Fruit fly (Drosophila melanogaster) whole organism, embryonic: ENCODE measurements around the gene CG43438.

ENCODE experiments used
- B-H1 ChIP-seq: fragments of 200-800 bp; sonication (Bioruptor generic); IDR thresholded peaks from 3 replicates; pipeline ENCODE4 v1.3.6; 2022; ENCODE audit warnings: missing biosample characterization, missing genetic modification characterization
- CG10462 ChIP-seq: fragments of 200-800 bp; sonication (Bioruptor generic); optimal IDR thresholded peaks from 2 replicates; lab custom pipeline; 2016; ENCODE audit warnings: missing biosample characterization, missing genetic modification characterization
- CG10543 ChIP-seq: fragments of 200-800 bp; sonication (Bioruptor generic); optimal IDR thresholded peaks from 3 replicates; lab custom pipeline; 2017; ENCODE audit warnings: missing biosample characterization, mild to moderate bottlenecking, missing genetic modification characterization, moderate library complexity
- CG10654 ChIP-seq: fragments of 200-800 bp; sonication (Bioruptor generic); optimal IDR thresholded peaks from 2 replicates; lab custom pipeline; 2016; ENCODE audit warnings: missing biosample characterization, missing genetic modification characterization
- CG11093 ChIP-seq: fragments of 200-800 bp; sonication (Bioruptor generic); IDR thresholded peaks from 3 replicates; pipeline ENCODE4 v1.3.6; 2022; ENCODE audit warnings: missing biosample characterization, missing genetic modification characterization
- CG11696 ChIP-seq: fragments of 200-800 bp; sonication (Bioruptor generic); IDR thresholded peaks from 2 replicates; pipeline ENCODE4 v1.3.6; 2022; ENCODE audit warnings: missing biosample characterization, missing genetic modification characterization
- CG12155 ChIP-seq: fragments of 200-800 bp; sonication (Bioruptor generic); optimal IDR thresholded peaks from 3 replicates; lab custom pipeline; 2016; ENCODE audit warnings: missing biosample characterization, missing genetic modification characterization
- CG12659 ChIP-seq: fragments of 200-800 bp; sonication (Bioruptor generic); optimal IDR thresholded peaks from 3 replicates; lab custom pipeline; 2017; ENCODE audit warnings: mild to moderate bottlenecking, missing biosample characterization, missing genetic modification reagents, missing genetic modification characterization
- CG13894 ChIP-seq: fragments of 200-800 bp; sonication (Bioruptor generic); optimal IDR thresholded peaks from 3 replicates; lab custom pipeline; 2018; ENCODE audit warnings: missing biosample characterization, mild to moderate bottlenecking, missing genetic modification characterization, moderate library complexity
- CG14441 ChIP-seq: fragments of 200-800 bp; sonication (Bioruptor generic); IDR thresholded peaks from 2 replicates; pipeline ENCODE4 v1.3.6; 2022; ENCODE audit warnings: missing biosample characterization, missing genetic modification characterization
- CG15601 ChIP-seq: fragments of 200-800 bp; sonication (Bioruptor generic); optimal IDR thresholded peaks from 3 replicates; lab custom pipeline; 2019; ENCODE audit warnings: missing biosample characterization, mild to moderate bottlenecking, missing genetic modification characterization, moderate library complexity
- CG1647 ChIP-seq: fragments of 200-800 bp; sonication (Bioruptor generic); optimal IDR thresholded peaks from 3 replicates; lab custom pipeline; 2016; ENCODE audit warnings: missing biosample characterization, missing genetic modification characterization
- CG18011 ChIP-seq: fragments of 200-800 bp; sonication (Bioruptor generic); optimal IDR thresholded peaks from 2 replicates; lab custom pipeline; 2017; ENCODE audit warnings: missing biosample characterization, missing genetic modification characterization, mild to moderate bottlenecking, moderate library complexity, missing genotype
- CG31365 ChIP-seq: fragments of 200-800 bp; sonication (Bioruptor generic); optimal IDR thresholded peaks from 2 replicates; lab custom pipeline; 2018; ENCODE audit warnings: missing biosample characterization, mild to moderate bottlenecking, missing genetic modification characterization
- CG34422 ChIP-seq: fragments of 200-800 bp; sonication (Bioruptor generic); IDR thresholded peaks from 3 replicates; pipeline ENCODE4 v1.3.6; 2022; ENCODE audit warnings: missing biosample characterization, missing genetic modification characterization
- CG6765 ChIP-seq: fragments of 200-800 bp; sonication (Bioruptor generic); optimal IDR thresholded peaks from 3 replicates; lab custom pipeline; 2017; ENCODE audit warnings: missing biosample characterization, mild to moderate bottlenecking, missing genetic modification characterization
- CG6791 ChIP-seq: fragments of 200-800 bp; sonication (Bioruptor generic); IDR thresholded peaks from 3 replicates; pipeline ENCODE4 v1.3.6; 2022; ENCODE audit warnings: missing biosample characterization, missing genetic modification characterization; ENCODE audit not compliant: partially characterized antibody
- CG6854 ChIP-seq: fragments of 200-800 bp; sonication (Bioruptor generic); optimal IDR thresholded peaks from 3 replicates; lab custom pipeline; 2017; ENCODE audit warnings: missing biosample characterization, mild to moderate bottlenecking, missing genetic modification characterization
- CG8478 ChIP-seq: fragments of >200 bp; optimal IDR thresholded peaks from 2 replicates; lab custom pipeline; 2018
- CG9215 ChIP-seq: fragments of 200-800 bp; sonication (Bioruptor generic); IDR thresholded peaks from 2 replicates; pipeline ENCODE4 v1.3.6; 2022; ENCODE audit warnings: missing biosample characterization, missing genetic modification characterization
- Camta ChIP-seq: fragments of 200-800 bp; sonication (Bioruptor generic); optimal IDR thresholded peaks from 2 replicates; lab custom pipeline; 2016; ENCODE audit warnings: missing biosample characterization, missing genetic modification characterization
- Dp ChIP-seq: fragments of 200-800 bp; sonication (Bioruptor generic); optimal IDR thresholded peaks from 2 replicates; lab custom pipeline; 2018; ENCODE audit warnings: missing biosample characterization, mild to moderate bottlenecking, missing genetic modification characterization, moderate library complexity
- Ets65A ChIP-seq: fragments of 200-800 bp; sonication (Bioruptor generic); peaks from one replicate; lab custom pipeline; 2016; ENCODE audit warnings: missing biosample characterization, missing genetic modification characterization
- H15 ChIP-seq: fragments of 200-800 bp; sonication (Bioruptor generic); IDR thresholded peaks from 3 replicates; pipeline ENCODE4 v1.3.6; 2022; ENCODE audit warnings: missing biosample characterization, missing genetic modification characterization
- HLH4C ChIP-seq: fragments of 200-800 bp; sonication (Bioruptor generic); IDR thresholded peaks from 3 replicates; pipeline ENCODE4 v1.3.6; 2022; ENCODE audit warnings: missing biosample characterization, missing genetic modification characterization; ENCODE audit not compliant: partially characterized antibody
- Med ChIP-seq: fragments of 200-800 bp; sonication (Bioruptor generic); peaks from one replicate; lab custom pipeline; 2016; ENCODE audit warnings: missing biosample characterization, missing genetic modification characterization, mild to moderate bottlenecking, inconsistent platforms, moderate library complexity
- Mrtf ChIP-seq: fragments of 200-800 bp; sonication (Bioruptor generic); IDR thresholded peaks from 3 replicates; pipeline ENCODE4 v1.3.6; 2022; ENCODE audit warnings: missing biosample characterization, missing genetic modification characterization
- NK7.1 ChIP-seq: fragments of 200-800 bp; sonication (Bioruptor generic); optimal IDR thresholded peaks from 3 replicates; lab custom pipeline; 2016; ENCODE audit warnings: missing biosample characterization, missing genetic modification characterization
- Nf-YA ChIP-seq: fragments of 200-800 bp; sonication (Bioruptor generic); IDR thresholded peaks from 2 replicates; pipeline ENCODE4 v1.3.6; 2022; ENCODE audit warnings: missing biosample characterization, missing genetic modification characterization
- Nf-YB ChIP-seq: fragments of 200-800 bp; sonication (Bioruptor generic); optimal IDR thresholded peaks from 3 replicates; lab custom pipeline; 2019; ENCODE audit warnings: missing biosample characterization, mild to moderate bottlenecking, missing genetic modification characterization, moderate library complexity
- Stat92E ChIP-seq, 3 experiments: fragments of >200 bp in 2 of 3; fragments of 200-800 bp in 1 of 3; sonication (Bioruptor generic) in 1 of 3; optimal IDR thresholded peaks; 2 replicates each; lab custom pipeline; 2017 to 2019; ENCODE audit warnings: missing biosample characterization in 3 of 3, missing genetic modification characterization in 3 of 3, mild to moderate bottlenecking in 1 of 3, moderate library complexity in 1 of 3
- TFAM ChIP-seq: fragments of 200-800 bp; sonication (Bioruptor generic); optimal IDR thresholded peaks from 2 replicates; lab custom pipeline; 2017; ENCODE audit warnings: missing biosample characterization, missing genetic modification characterization, inconsistent platforms
- YL-1 ChIP-seq: fragments of 200-800 bp; sonication (Bioruptor generic); optimal IDR thresholded peaks from 3 replicates; lab custom pipeline; 2017; ENCODE audit warnings: missing biosample characterization, mild to moderate bottlenecking, missing genetic modification characterization
- bab2 ChIP-seq: fragments of 200-800 bp; sonication (Bioruptor generic); optimal IDR thresholded peaks from 2 replicates; lab custom pipeline; 2016; ENCODE audit warnings: missing biosample characterization, missing genetic modification characterization
- bcd ChIP-seq: fragments of 200-800 bp; sonication (Bioruptor generic); optimal IDR thresholded peaks from 2 replicates; lab custom pipeline; 2017; ENCODE audit warnings: missing biosample characterization, mild to moderate bottlenecking, missing genetic modification characterization
- dimm ChIP-seq: fragments of 200-800 bp; sonication (Bioruptor generic); IDR thresholded peaks from 2 replicates; pipeline ENCODE4 v1.3.6; 2022; ENCODE audit warnings: missing biosample characterization, missing genetic modification characterization
- ewg ChIP-seq: fragments of 200-800 bp; sonication (Bioruptor generic); optimal IDR thresholded peaks from 3 replicates; lab custom pipeline; 2017; ENCODE audit warnings: mild to moderate bottlenecking, missing biosample characterization, missing genetic modification reagents, missing genetic modification characterization
- gem ChIP-seq: fragments of 200-800 bp; sonication (Bioruptor generic); optimal IDR thresholded peaks from 2 replicates; lab custom pipeline; 2019; ENCODE audit warnings: missing biosample characterization, mild to moderate bottlenecking, missing genetic modification characterization, moderate library complexity
- gro ChIP-seq: fragments of 200-800 bp; sonication (Bioruptor generic); optimal IDR thresholded peaks from 2 replicates; lab custom pipeline; 2016; ENCODE audit warnings: missing biosample characterization, missing genetic modification characterization
- gsb ChIP-seq: fragments of 200-800 bp; sonication (Bioruptor generic); IDR thresholded peaks from 2 replicates; pipeline ENCODE4 v1.3.6; 2022; ENCODE audit warnings: missing biosample characterization, missing genetic modification characterization
- her ChIP-seq: fragments of 200-800 bp; sonication (Bioruptor generic); optimal IDR thresholded peaks from 2 replicates; lab custom pipeline; 2016; ENCODE audit warnings: missing biosample characterization, missing genetic modification characterization
- hth ChIP-seq: fragments of >200 bp; optimal IDR thresholded peaks from 2 replicates; lab custom pipeline; 2017; ENCODE audit warnings: inconsistent platforms
- inv ChIP-seq: fragments of 200-800 bp; sonication (Bioruptor generic); IDR thresholded peaks from 2 replicates; pipeline ENCODE4 v1.3.6; 2022; ENCODE audit warnings: missing biosample characterization, missing genetic modification characterization; ENCODE audit not compliant: partially characterized antibody
- jigr1 ChIP-seq: fragments of 200-800 bp; sonication (Bioruptor generic); IDR thresholded peaks from 3 replicates; pipeline ENCODE4 v1.3.6; 2022; ENCODE audit warnings: missing biosample characterization, missing genetic modification characterization
- lab ChIP-seq: fragments of 200-800 bp; sonication (Bioruptor generic); optimal IDR thresholded peaks from 3 replicates; lab custom pipeline; 2017; ENCODE audit warnings: missing biosample characterization, missing genetic modification characterization, mild to moderate bottlenecking, moderate library complexity, missing genetic modification reagents
- oc ChIP-seq: fragments of 200-800 bp; sonication (Bioruptor generic); optimal IDR thresholded peaks from 2 replicates; lab custom pipeline; 2018; ENCODE audit warnings: missing biosample characterization, mild to moderate bottlenecking, missing genetic modification characterization, moderate library complexity
- psq ChIP-seq: fragments of 200-800 bp; sonication (Bioruptor generic); optimal IDR thresholded peaks from 2 replicates; lab custom pipeline; 2017; ENCODE audit warnings: missing biosample characterization, missing genetic modification characterization
- ranshi ChIP-seq: fragments of 200-800 bp; sonication (Bioruptor generic); IDR thresholded peaks from 2 replicates; pipeline ENCODE4 v1.3.6; 2022; ENCODE audit warnings: missing biosample characterization, missing genetic modification characterization
- sob ChIP-seq: fragments of 200-800 bp; sonication (Bioruptor generic); IDR thresholded peaks from 2 replicates; pipeline ENCODE4 v1.3.6; 2022; ENCODE audit warnings: missing biosample characterization, missing genetic modification characterization
- sr ChIP-seq: fragments of 200-800 bp; sonication (Bioruptor generic); IDR thresholded peaks from 3 replicates; pipeline ENCODE4 v1.3.6; 2022; ENCODE audit warnings: missing biosample characterization, missing genetic modification characterization
- twi ChIP-seq: fragments of 200-800 bp; optimal IDR thresholded peaks from 2 replicates; lab custom pipeline; 2019; ENCODE audit warnings: missing biosample characterization, mild to moderate bottlenecking, missing genetic modification characterization, moderate library complexity
- wor ChIP-seq: fragments of 200-800 bp; sonication (Bioruptor generic); IDR thresholded peaks from 2 replicates; pipeline ENCODE4 v1.3.6; 2022; ENCODE audit warnings: missing biosample characterization, missing genetic modification characterization

CG43438 gene

DNA sequence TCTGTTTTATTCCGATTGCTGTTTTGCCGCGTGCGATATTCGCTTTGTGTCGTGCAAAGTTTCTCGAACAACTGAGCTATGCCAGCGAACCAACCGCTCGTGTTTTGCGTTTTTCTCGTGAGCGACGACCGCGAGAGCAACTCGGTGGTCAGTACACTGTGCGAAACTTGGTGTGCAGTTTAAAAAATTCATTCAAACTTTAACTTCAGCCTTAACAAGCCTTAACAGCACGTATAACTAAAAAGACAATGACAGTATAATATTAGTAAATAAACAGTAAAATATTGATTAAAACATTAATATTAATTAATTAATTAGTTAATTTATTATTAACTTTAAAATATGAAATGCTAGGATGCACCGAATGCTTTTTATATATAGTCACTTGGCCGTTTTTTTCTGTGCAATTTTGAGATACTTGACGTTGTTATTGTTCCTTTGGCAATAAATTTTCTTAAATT is 7.8 kb upstream of the CG43438 start, which contains the start of gene CG31705 (continued):
- TF ChIP-seq CG13894 (no peak), lab (GFP tag; lab: Kevin White, UChicago) (peak; percentile 48), hth (lab: Kevin White, UChicago) (no peak), psq (GFP tag; lab: Kevin White, UChicago) (no peak), CG1647 (GFP tag; lab: Kevin White, UChicago) (no peak), wor (GFP tag; lab: Robert Waterston, UW) (no peak), Ets65A (GFP tag; lab: Kevin White, UChicago) (peak; percentile 95), twi (no peak), CG12659 (GFP tag; lab: Kevin White, UChicago) (peak; percentile 50), bab2 (GFP tag; lab: Kevin White, UChicago) (no peak), CG14441 (no peak), dimm (GFP tag; lab: Robert Waterston, UW) (no peak), HLH4C (GFP tag; lab: Robert Waterston, UW) (no peak), CG10654 (GFP tag; lab: Kevin White, UChicago) (peak; percentile 13), Dp (GFP tag; lab: Kevin White, UChicago) (no peak), gsb (no peak), YL-1 (GFP tag; lab: Kevin White, UChicago) (no peak), H15 (GFP tag; lab: Robert Waterston, UW) (no peak), oc (tag; lab: Kevin White, UChicago) (no peak), sr (GFP tag; lab: Robert Waterston, UW) (no peak), CG6791 (GFP tag; lab: Robert Waterston, UW) (no peak), inv (GFP tag; lab: Robert Waterston, UW) (no peak), B-H1 (no peak), TFAM (GFP tag; lab: Kevin White, UChicago) (no peak), CG9215 (no peak), CG34422 (GFP tag; lab: Robert Waterston, UW) (peak; percentile 71; the same call in 1 of the 3 replicates), CG12155 (peak; percentile 12), CG10462 (GFP tag; lab: Kevin White, UChicago) (no peak), CG10543 (GFP tag; lab: Kevin White, UChicago) (no peak), CG6765 (GFP tag; lab: Kevin White, UChicago) (no peak), CG18011 (GFP tag; lab: Kevin White, UChicago) (no peak), gem (tag; lab: Kevin White, UChicago) (peak; percentile 76), Nf-YB (GFP tag; lab: Kevin White, UChicago) (no peak), NK7.1 (GFP tag; lab: Kevin White, UChicago) (no peak), Camta (GFP tag; lab: Kevin White, UChicago) (no peak), CG11696 (no peak; the same call in 1 of the 2 replicates), CG11093 (GFP tag; lab: Robert Waterston, UW) (no peak), CG8478 (no peak), ranshi (GFP tag; lab: Robert Waterston, UW) (no peak; the same call in 1 of the 2 replicates), bcd (GFP tag; lab: Kevin White, UChicago) (peak; percentile 63), Stat92E (GFP tag; optimal IDR thresholded peaks at IDR 0.05; lab: Kevin White, UChicago) (no peak), Mrtf (no peak), ewg (GFP tag; lab: Kevin White, UChicago) (no peak), her (GFP tag; lab: Kevin White, UChicago) (no peak), CG15601 (tag; lab: Kevin White, UChicago) (no peak), CG6854 (GFP tag; lab: Kevin White, UChicago) (no peak), gro (GFP tag; lab: Kevin White, UChicago) (no peak), sob (GFP tag; lab: Robert Waterston, UW) (peak; percentile 47; the same call in 1 of the 2 replicates), Nf-YA (no peak), CG31365 (tag; lab: Kevin White, UChicago) (no peak), Med (GFP tag; lab: Kevin White, UChicago) (peak; percentile 90), jigr1 (no peak)
